Worm (Caenorhabditis elegans) whole organism, late embryonic: ENCODE results near the gene R08D7.5.

ENCODE experiments used
- ama-1 ChIP-seq: fragments of 150-350 bp; optimal IDR thresholded peaks from 2 replicates; lab custom pipeline; 2014
- dve-1 ChIP-seq: sonication (generic microtip); optimal IDR thresholded peaks from 2 replicates; lab custom pipeline; 2017; ENCODE audit warnings: antibody characterized with exemption, mild to moderate bottlenecking, missing genetic modification characterization, missing compliant biosample characterization
- elt-2 ChIP-seq: sonication (generic microtip); optimal IDR thresholded peaks from 2 replicates; lab custom pipeline; 2016; ENCODE audit warnings: missing genetic modification reagents, missing genetic modification characterization, missing compliant biosample characterization
- hlh-15 ChIP-seq: sonication (generic microtip); optimal IDR thresholded peaks from 2 replicates; lab custom pipeline; 2016; ENCODE audit warnings: missing genetic modification characterization, missing compliant biosample characterization
- nhr-11 ChIP-seq: fragments of 150-350 bp; optimal IDR thresholded peaks from 2 replicates; lab custom pipeline; 2014; ENCODE audit warnings: missing biosample characterization, missing genetic modification characterization
- pha-4 ChIP-seq: fragments of 150-350 bp; optimal IDR thresholded peaks from 2 replicates; lab custom pipeline; 2018; ENCODE audit warnings: missing biosample characterization, missing genetic modification reagents, missing genetic modification characterization
- pqm-1 ChIP-seq: sonication (generic microtip); optimal IDR thresholded peaks from 2 replicates; lab custom pipeline; 2016; ENCODE audit warnings: missing genetic modification characterization, missing compliant biosample characterization
- unc-42 ChIP-seq: sonication (generic microtip); optimal IDR thresholded peaks from 2 replicates; lab custom pipeline; 2016; ENCODE audit warnings: missing genotype, missing genetic modification characterization, missing compliant biosample characterization
- unc-86 ChIP-seq: sonication (generic microtip); optimal IDR thresholded peaks from 2 replicates; lab custom pipeline; 2016; ENCODE audit warnings: missing genetic modification characterization, missing compliant biosample characterization
- zip-5 ChIP-seq: sonication (generic microtip); optimal IDR thresholded peaks from 2 replicates; lab custom pipeline; 2016; ENCODE audit warnings: missing genetic modification characterization, missing compliant biosample characterization

DNA sequence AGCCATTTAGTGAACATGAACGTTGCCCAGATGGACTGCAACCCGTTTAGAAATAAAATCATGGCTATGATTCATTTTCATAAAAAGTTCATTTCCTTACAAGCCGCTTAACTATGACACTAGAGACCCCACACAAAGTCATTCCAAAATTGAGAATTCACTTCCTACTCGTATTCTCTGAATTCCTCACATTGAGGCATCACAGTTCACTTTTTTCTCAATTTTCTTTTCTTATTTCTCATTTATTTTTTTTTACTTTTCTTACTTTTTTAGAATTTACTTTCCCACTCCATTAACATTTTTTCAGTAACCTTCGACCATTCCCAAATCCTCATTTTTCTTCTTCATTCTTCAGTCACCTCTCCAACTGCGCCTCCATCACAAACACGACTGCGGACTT lies 29.6 kb upstream of the R08D7.5 start, which contains the start of gene dhrr-1:
- TF ChIP-seq nhr-11 (tag; lab: Kevin White, UChicago) (no peak), dve-1 (tag; lab: Kevin White, UChicago) (no peak), unc-86 (tag; lab: Kevin White, UChicago) (no peak), unc-42 (tag; lab: Kevin White, UChicago) (no peak), pqm-1 (tag; lab: Kevin White, UChicago) (no peak), elt-2 (tag; lab: Kevin White, UChicago) (no peak), hlh-15 (no peak), pha-4 (tag; lab: Kevin White, UChicago) (no peak), ama-1 (lab: Kevin White, UChicago) (no peak), zip-5 (tag; lab: Kevin White, UChicago) (no peak)
